Worm (Caenorhabditis elegans) whole organism, late embryonic: ENCODE data around the gene F58G1.2.

Experiments
- ama-1 ChIP-seq: fragments of 150-350 bp; optimal IDR thresholded peaks from 2 replicates; lab custom pipeline; 2014
- ceh-48 ChIP-seq: sonication (generic microtip); optimal IDR thresholded peaks from 2 replicates; lab custom pipeline; 2016; ENCODE audit warnings: missing genetic modification characterization, inconsistent platforms, missing compliant biosample characterization
- ets-4 ChIP-seq: sonication (generic microtip); optimal IDR thresholded peaks from 2 replicates; lab custom pipeline; 2016; ENCODE audit warnings: missing genetic modification characterization, missing compliant biosample characterization
- fkh-10 ChIP-seq: fragments of 150-350 bp; optimal IDR thresholded peaks from 2 replicates; lab custom pipeline; 2014; ENCODE audit warnings: missing biosample characterization, missing genetic modification reagents, missing genetic modification characterization
- hlh-13 ChIP-seq: fragments of 200-800 bp; sonication (Bioruptor generic); optimal IDR thresholded peaks from 2 replicates; lab custom pipeline; 2018; ENCODE audit warnings: mild to moderate bottlenecking, missing genetic modification characterization, missing compliant biosample characterization
- mec-3 ChIP-seq: sonication (generic microtip); optimal IDR thresholded peaks from 2 replicates; lab custom pipeline; 2016; ENCODE audit warnings: borderline replicate concordance, missing genetic modification characterization, missing compliant biosample characterization
- sox-2 ChIP-seq: fragments of 200-800 bp; sonication (Bioruptor generic); IDR thresholded peaks from 2 replicates; pipeline ENCODE4 v1.3.6; 2022; ENCODE audit warnings: missing genetic modification reagents, missing genetic modification characterization, missing compliant biosample characterization
- sox-4 ChIP-seq: sonication (generic microtip); optimal IDR thresholded peaks from 2 replicates; lab custom pipeline; 2017; ENCODE audit warnings: mild to moderate bottlenecking, missing genetic modification characterization, inconsistent platforms, missing compliant biosample characterization

DNA sequence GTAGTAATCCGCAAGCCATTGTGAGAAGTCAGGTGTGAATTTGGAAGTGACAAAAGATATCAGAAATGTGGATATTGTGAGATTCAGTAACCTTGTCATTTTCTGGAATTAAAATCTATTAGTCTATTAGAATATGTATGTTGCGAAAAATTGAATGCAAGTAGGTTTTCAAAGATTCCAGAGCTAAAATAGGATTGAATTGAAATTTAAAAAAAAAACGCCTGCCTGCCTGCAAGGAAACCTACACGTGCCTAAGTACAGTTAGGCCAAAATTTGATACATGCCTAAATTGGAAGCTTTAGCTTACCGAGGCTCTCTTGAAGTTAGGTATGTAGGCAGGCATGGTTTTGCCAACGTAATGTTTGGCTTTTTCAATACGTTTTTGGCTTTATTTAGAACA lies 16.4 kb upstream of the F58G1.2 start, which contains the start of gene lips-9:
- TF ChIP-seq sox-2 (GFP tag; lab: Robert Waterston, UW) = no peak
- no peak for TF ChIP-seq fkh-10
- TF ChIP-seq sox-4 (tag; lab: Kevin White, UChicago) = no peak
- no peak for TF ChIP-seq mec-3
- no peak for TF ChIP-seq ama-1 (lab: Kevin White, UChicago)
- TF ChIP-seq hlh-13 = no peak
- TF ChIP-seq ets-4 = no peak
- no peak for TF ChIP-seq ceh-48
